Fruit fly (Drosophila melanogaster): ENCODE measurements around the gene Ge-1.

The Ge-1 gene

DNA sequence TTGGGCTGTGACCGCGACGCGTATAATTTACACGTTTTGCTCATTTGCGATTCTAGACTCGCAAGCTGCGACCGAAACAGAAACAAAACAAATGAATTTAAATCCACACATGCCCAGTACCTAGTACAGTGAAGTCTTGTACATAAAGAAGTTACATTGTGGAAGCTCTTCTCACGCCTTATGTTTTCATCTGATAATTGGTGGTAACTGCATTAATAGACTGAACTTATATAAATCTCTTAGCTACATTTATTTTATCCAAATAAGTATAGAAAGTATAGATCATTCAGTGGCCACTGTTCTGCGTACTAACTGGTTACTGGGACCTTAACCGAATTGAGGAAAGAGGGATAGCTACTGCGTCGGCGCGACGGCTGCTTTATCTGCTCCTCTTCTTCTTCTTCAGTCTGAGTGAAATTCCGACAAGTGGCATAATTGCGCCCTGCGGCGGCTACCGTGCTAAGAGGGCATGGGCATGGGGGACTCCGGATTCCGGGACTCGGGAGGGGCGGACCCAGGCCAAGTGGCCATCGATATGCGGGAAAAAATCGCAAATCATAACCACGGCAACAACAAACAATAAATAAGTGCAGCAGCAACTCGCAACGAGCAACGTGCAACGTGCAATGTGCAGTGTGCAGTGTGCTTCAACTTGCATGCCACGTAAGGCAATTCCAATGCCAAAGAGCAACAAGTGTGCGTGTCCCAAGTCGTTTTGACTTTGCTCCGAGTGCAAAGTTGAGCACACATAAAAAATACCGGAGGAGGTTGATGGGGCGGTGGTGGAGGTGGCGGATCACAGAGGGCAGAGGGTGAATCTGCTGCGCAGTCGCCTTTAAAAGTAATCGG, 48.8 kb downstream of the Ge-1 start (continued):
- TF ChIP-seq Met (GFP tag; optimal IDR thresholded peaks at IDR 0.05) (peak; percentile 54), Eip75B (GFP tag; optimal IDR thresholded peaks at IDR 0.05) (peak; percentile 45), fkh (GFP tag; optimal IDR thresholded peaks at IDR 0.05) (no peak), CG32006 (GFP tag; optimal IDR thresholded peaks at IDR 0.05) (no peak), esn (GFP tag; optimal IDR thresholded peaks at IDR 0.05) (peak; percentile 31), dsx (GFP tag; optimal IDR thresholded peaks at IDR 0.05; ENCODE audit: poor library complexity, severe bottlenecking) (peak; percentile 26), CG3919 (GFP tag; optimal IDR thresholded peaks at IDR 0.05) (peak; percentile 37), CG6792 (GFP tag; optimal IDR thresholded peaks at IDR 0.05) (peak; percentile 23), vri (GFP tag; optimal IDR thresholded peaks at IDR 0.05) (no peak)

DNA sequence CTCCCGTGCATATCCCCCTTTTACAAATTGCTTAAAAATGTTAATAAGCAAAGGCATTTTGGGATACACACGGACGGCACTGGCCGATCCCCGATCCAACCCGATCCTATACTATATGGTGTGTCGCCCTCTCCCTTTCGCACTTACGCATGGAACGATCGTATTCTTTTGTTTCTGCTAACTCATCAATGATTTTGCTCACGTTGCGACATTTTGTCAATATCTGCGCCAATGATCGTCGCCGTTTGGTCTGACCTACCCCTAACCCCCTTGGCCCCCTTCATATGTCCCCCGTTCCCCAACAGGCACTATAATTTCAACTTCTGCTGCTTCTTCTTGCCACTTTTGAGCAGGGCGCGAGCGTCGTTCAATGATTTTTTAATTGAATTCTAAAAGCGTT, 51.0 kb downstream of the Ge-1 start:
- TF ChIP-seq CG8319 (GFP tag; optimal IDR thresholded peaks at IDR 0.05) (no peak), CG6276 (GFP tag; optimal IDR thresholded peaks at IDR 0.05) (no peak), CG8119 (GFP tag; IDR thresholded peaks at IDR 0.05) (no peak), net (GFP tag; optimal IDR thresholded peaks at IDR 0.05) (no peak), CG16779 (tag; optimal IDR thresholded peaks at IDR 0.05) (no peak)

DNA sequence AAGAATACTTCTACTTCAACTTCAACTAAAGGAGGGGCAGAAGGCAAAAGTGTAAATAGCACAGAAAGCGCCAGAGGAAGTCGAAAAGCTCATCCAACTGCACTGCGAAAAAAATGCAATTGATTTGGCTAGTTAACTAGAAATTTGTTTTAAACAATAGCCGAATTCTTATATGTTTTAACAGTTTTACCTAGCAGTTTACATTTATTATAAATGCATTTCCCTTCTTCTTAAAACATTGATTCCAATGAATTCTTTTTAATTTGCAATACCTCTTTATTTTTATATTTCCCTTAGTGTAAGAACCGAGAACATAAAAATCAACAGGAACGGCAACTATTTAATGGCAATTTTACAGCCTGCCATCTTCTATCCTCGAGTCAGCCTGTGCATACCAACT, 52.4 kb downstream of the Ge-1 start:
- TF ChIP-seq CG3919 (GFP tag; optimal IDR thresholded peaks at IDR 0.05), result peak; percentile 41
- TF ChIP-seq dac (GFP tag; optimal IDR thresholded peaks at IDR 0.05), result no peak
- TF ChIP-seq CG10669 (GFP tag; optimal IDR thresholded peaks at IDR 0.05), result peak; percentile 49
- TF ChIP-seq CG34406 (GFP tag; optimal IDR thresholded peaks at IDR 0.05), result no peak
- no peak for TF ChIP-seq cyc (GFP tag; optimal IDR thresholded peaks at IDR 0.05)
- no peak for TF ChIP-seq CG1621 (tag; optimal IDR thresholded peaks at IDR 0.05)
- no peak for TF ChIP-seq Ets21C (GFP tag; optimal IDR thresholded peaks at IDR 0.05)
- peak; percentile 33 for TF ChIP-seq spab (GFP tag; optimal IDR thresholded peaks at IDR 0.05)
- no peak for TF ChIP-seq salr (GFP tag; optimal IDR thresholded peaks at IDR 0.05)
- TF ChIP-seq eg (GFP tag; IDR thresholded peaks at IDR 0.05), result no peak
- TF ChIP-seq acj6 (GFP tag; optimal IDR thresholded peaks at IDR 0.05), result no peak
- TF ChIP-seq pdm3 (GFP tag; optimal IDR thresholded peaks at IDR 0.05), result no peak
- TF ChIP-seq CG9139 (GFP tag; optimal IDR thresholded peaks at IDR 0.05), result no peak
- peak; percentile 57 for TF ChIP-seq dsx (GFP tag; optimal IDR thresholded peaks at IDR 0.05; ENCODE audit: poor library complexity, severe bottlenecking)
- no peak for TF ChIP-seq CG31627 (GFP tag; optimal IDR thresholded peaks at IDR 0.05)
- TF ChIP-seq CG15336 (GFP tag; IDR thresholded peaks at IDR 0.05), result no peak
- TF ChIP-seq CG3032 (tag; optimal IDR thresholded peaks at IDR 0.05), result peak; percentile 59
- 0 out of 3 replicates have a peak, but pooled peaks have one; percentile 30 for TF ChIP-seq CG6163 (GFP tag; IDR thresholded peaks at IDR 0.05)
- TF ChIP-seq CG8632 (GFP tag; optimal IDR thresholded peaks at IDR 0.05), result no peak
- peak; percentile 37 for TF ChIP-seq CG6808 (GFP tag; optimal IDR thresholded peaks at IDR 0.05)
- no peak for TF ChIP-seq CG8319 (GFP tag; optimal IDR thresholded peaks at IDR 0.05)
- no peak for TF ChIP-seq OdsH (GFP tag; optimal IDR thresholded peaks at IDR 0.05)
- TF ChIP-seq lz (GFP tag; optimal IDR thresholded peaks at IDR 0.05), result no peak
- no peak for TF ChIP-seq Hr39 (GFP tag; optimal IDR thresholded peaks at IDR 0.05)
- no peak for TF ChIP-seq Sox15 (GFP tag; optimal IDR thresholded peaks at IDR 0.05)
- no peak for TF ChIP-seq Met (GFP tag; optimal IDR thresholded peaks at IDR 0.05)
- no peak for TF ChIP-seq fd59A (GFP tag; optimal IDR thresholded peaks at IDR 0.05)
- TF ChIP-seq vri (GFP tag; optimal IDR thresholded peaks at IDR 0.05), result no peak
- TF ChIP-seq fkh (GFP tag; optimal IDR thresholded peaks at IDR 0.05), result no peak
- no peak for TF ChIP-seq CG8119 (GFP tag; IDR thresholded peaks at IDR 0.05)
- TF ChIP-seq CG4318 (GFP tag; optimal IDR thresholded peaks at IDR 0.05), result no peak
- TF ChIP-seq esn (GFP tag; optimal IDR thresholded peaks at IDR 0.05), result no peak
- TF ChIP-seq Sox102F (GFP tag; optimal IDR thresholded peaks at IDR 0.05), result no peak
- no peak for TF ChIP-seq CG6854 (GFP tag; optimal IDR thresholded peaks at IDR 0.05)
- no peak for TF ChIP-seq Hr38 (GFP tag; optimal IDR thresholded peaks at IDR 0.05)
- no peak for TF ChIP-seq Blimp-1 (GFP tag; optimal IDR thresholded peaks at IDR 0.05)
- TF ChIP-seq topi (GFP tag; optimal IDR thresholded peaks at IDR 0.05), result no peak
- TF ChIP-seq Lpt (GFP tag; optimal IDR thresholded peaks at IDR 0.05), result no peak
- TF ChIP-seq achi (GFP tag; optimal IDR thresholded peaks at IDR 0.05), result peak; percentile 13
- no peak for TF ChIP-seq Gug (GFP tag; IDR thresholded peaks at IDR 0.05)

Measured in whole organism, prepupa.